Worm (Caenorhabditis elegans) whole organism, L2 larva: ENCODE measurements around the gene sfxn-1.4.

ENCODE experiments used
- F13H6.1 ChIP-seq: sonication (generic microtip); optimal IDR thresholded peaks from 2 replicates; lab custom pipeline; 2016; ENCODE audit warnings: missing genetic modification characterization, missing compliant biosample characterization
- ZK546.5 ChIP-seq: sonication (generic microtip); optimal IDR thresholded peaks from 2 replicates; lab custom pipeline; 2017; ENCODE audit warnings: missing biosample characterization, missing genetic modification characterization
- alr-1 ChIP-seq: fragments of 150-350 bp; optimal IDR thresholded peaks from 2 replicates; lab custom pipeline; 2014; ENCODE audit warnings: missing biosample characterization, missing genetic modification characterization
- ama-1 ChIP-seq: fragments of 150-350 bp; optimal IDR thresholded peaks from 2 replicates; lab custom pipeline; 2018; ENCODE audit warnings: inconsistent platforms
- blmp-1 ChIP-seq: sonication (generic microtip); optimal IDR thresholded peaks from 2 replicates; lab custom pipeline; 2017; ENCODE audit warnings: missing genetic modification characterization, mild to moderate bottlenecking, missing compliant biosample characterization, antibody characterized with exemption, moderate library complexity; ENCODE audit not compliant: insufficient read depth
- ceh-16 ChIP-seq: fragments of 150-350 bp; optimal IDR thresholded peaks from 2 replicates; lab custom pipeline; 2014; ENCODE audit warnings: missing biosample characterization, missing genetic modification characterization
- crh-2 ChIP-seq: sonication (generic microtip); optimal IDR thresholded peaks from 2 replicates; lab custom pipeline; 2017; ENCODE audit warnings: missing biosample characterization, missing genetic modification characterization
- egl-27 ChIP-seq: sonication (generic microtip); optimal IDR thresholded peaks from 3 replicates; lab custom pipeline; 2017; ENCODE audit warnings: missing biosample characterization, missing genetic modification reagents, missing genetic modification characterization
- elt-1 ChIP-seq: fragments of 150-350 bp; optimal IDR thresholded peaks from 2 replicates; lab custom pipeline; 2014; ENCODE audit warnings: missing biosample characterization, missing genetic modification characterization
- fos-1 ChIP-seq: fragments of 150-350 bp; optimal IDR thresholded peaks from 2 replicates; lab custom pipeline; 2014; ENCODE audit warnings: missing biosample characterization, missing genetic modification characterization
- gmeb-1 ChIP-seq: fragments of 150-350 bp; optimal IDR thresholded peaks from 2 replicates; lab custom pipeline; 2014; ENCODE audit warnings: missing biosample characterization, missing genetic modification characterization
- lin-11 ChIP-seq: fragments of 150-350 bp; sonication (generic microtip); optimal IDR thresholded peaks from 2 replicates; lab custom pipeline; 2014; ENCODE audit warnings: missing biosample characterization, missing genetic modification characterization, inconsistent platforms, mixed read lengths
- lin-13 ChIP-seq: fragments of 150-350 bp; optimal IDR thresholded peaks from 2 replicates; lab custom pipeline; 2014; ENCODE audit warnings: missing biosample characterization, missing genetic modification reagents, missing genetic modification characterization
- lin-39 ChIP-seq: fragments of 150-350 bp; optimal IDR thresholded peaks from 2 replicates; lab custom pipeline; 2014; ENCODE audit warnings: missing biosample characterization, missing genetic modification reagents, missing genetic modification characterization
- lsy-2 ChIP-seq, 2 experiments: fragments of 150-350 bp in 1 of 2; sonication (generic microtip) in 1 of 2; optimal IDR thresholded peaks; 2 replicates each; lab custom pipeline; 2014 to 2017; ENCODE audit warnings: missing biosample characterization in 2 of 2, missing genetic modification characterization in 2 of 2
- mab-5 ChIP-seq: fragments of 150-350 bp; optimal IDR thresholded peaks from 2 replicates; lab custom pipeline; 2014; ENCODE audit warnings: missing biosample characterization, missing genetic modification characterization
- mbf-1 ChIP-seq: sonication (generic microtip); optimal IDR thresholded peaks from 2 replicates; lab custom pipeline; 2017; ENCODE audit warnings: missing biosample characterization, missing genetic modification characterization
- mdl-1 ChIP-seq, 2 experiments: fragments of 150-350 bp in 1 of 2; sonication (generic microtip) in 1 of 2; optimal IDR thresholded peaks; 2 replicates each; lab custom pipeline; 2017; ENCODE audit warnings: missing biosample characterization in 2 of 2, missing genetic modification characterization in 2 of 2
- nhr-10 ChIP-seq: sonication (generic microtip); optimal IDR thresholded peaks from 2 replicates; lab custom pipeline; 2017; ENCODE audit warnings: missing biosample characterization, missing genetic modification characterization
- nhr-11 ChIP-seq: fragments of 150-350 bp; optimal IDR thresholded peaks from 2 replicates; lab custom pipeline; 2014; ENCODE audit warnings: missing biosample characterization, missing genetic modification characterization
- nhr-129 ChIP-seq: fragments of 150-350 bp; optimal IDR thresholded peaks from 2 replicates; lab custom pipeline; 2014; ENCODE audit warnings: missing biosample characterization, missing genetic modification characterization
- nhr-21 ChIP-seq: fragments of 150-350 bp; optimal IDR thresholded peaks from 2 replicates; lab custom pipeline; 2014; ENCODE audit warnings: missing biosample characterization, missing genetic modification characterization
- nhr-23 ChIP-seq: fragments of 150-350 bp; optimal IDR thresholded peaks from 2 replicates; lab custom pipeline; 2014; ENCODE audit warnings: missing biosample characterization, missing genetic modification reagents, missing genetic modification characterization
- nhr-237 ChIP-seq: fragments of 150-350 bp; optimal IDR thresholded peaks from 2 replicates; lab custom pipeline; 2014; ENCODE audit warnings: missing biosample characterization, missing genetic modification characterization
- nhr-25 ChIP-seq: fragments of 150-350 bp; sonication (generic microtip); optimal IDR thresholded peaks from 3 replicates; lab custom pipeline; 2014; ENCODE audit warnings: missing biosample characterization, missing genetic modification characterization
- nhr-6 ChIP-seq: fragments of 150-350 bp; optimal IDR thresholded peaks from 2 replicates; lab custom pipeline; 2014; ENCODE audit warnings: missing biosample characterization, missing genetic modification characterization
- nhr-77 ChIP-seq: fragments of 150-350 bp; optimal IDR thresholded peaks from 2 replicates; lab custom pipeline; 2014; ENCODE audit warnings: missing biosample characterization, missing genetic modification characterization
- sem-4 ChIP-seq: fragments of 150-350 bp; optimal IDR thresholded peaks from 2 replicates; lab custom pipeline; 2014; ENCODE audit warnings: missing biosample characterization, missing genetic modification reagents, missing genetic modification characterization
- skn-1 ChIP-seq: sonication (generic microtip); optimal IDR thresholded peaks from 2 replicates; lab custom pipeline; 2017; ENCODE audit warnings: missing biosample characterization, missing genetic modification characterization
- sma-3 ChIP-seq: sonication (generic microtip); optimal IDR thresholded peaks from 2 replicates; lab custom pipeline; 2016; ENCODE audit warnings: missing genetic modification reagents, missing genetic modification characterization, missing compliant biosample characterization
- sma-9 ChIP-seq, 2 experiments: fragments of 150-350 bp in 1 of 2; sonication (generic microtip) in 1 of 2; optimal IDR thresholded peaks; 2 replicates each; lab custom pipeline; 2014 to 2016; ENCODE audit warnings: missing genetic modification characterization in 2 of 2, mild to moderate bottlenecking in 1 of 2, missing biosample characterization in 1 of 2, missing compliant biosample characterization in 1 of 2, missing genetic modification reagents in 1 of 2, moderate library complexity in 1 of 2
- unc-55 ChIP-seq: fragments of 150-350 bp; sonication (generic microtip); optimal IDR thresholded peaks from 3 replicates; lab custom pipeline; 2014; ENCODE audit warnings: missing biosample characterization, missing genetic modification reagents, missing genetic modification characterization
- unc-62 ChIP-seq: fragments of 150-350 bp; optimal IDR thresholded peaks from 2 replicates; lab custom pipeline; 2014; ENCODE audit warnings: missing biosample characterization, missing genetic modification reagents, missing genetic modification characterization
- zag-1 ChIP-seq: fragments of 150-350 bp; optimal IDR thresholded peaks from 2 replicates; lab custom pipeline; 2014; ENCODE audit warnings: missing biosample characterization, missing genetic modification characterization
- ztf-1 ChIP-seq: fragments of 200-800 bp; sonication (Bioruptor generic); conservative IDR thresholded peaks from 2 replicates; pipeline ENCODE4 v1.3.6; 2022; ENCODE audit warnings: missing genetic modification characterization, missing compliant biosample characterization
- ztf-4 ChIP-seq: fragments of 150-350 bp; optimal IDR thresholded peaks from 2 replicates; lab custom pipeline; 2014; ENCODE audit warnings: missing biosample characterization, missing genetic modification characterization

The sfxn-1.4 gene

DNA sequence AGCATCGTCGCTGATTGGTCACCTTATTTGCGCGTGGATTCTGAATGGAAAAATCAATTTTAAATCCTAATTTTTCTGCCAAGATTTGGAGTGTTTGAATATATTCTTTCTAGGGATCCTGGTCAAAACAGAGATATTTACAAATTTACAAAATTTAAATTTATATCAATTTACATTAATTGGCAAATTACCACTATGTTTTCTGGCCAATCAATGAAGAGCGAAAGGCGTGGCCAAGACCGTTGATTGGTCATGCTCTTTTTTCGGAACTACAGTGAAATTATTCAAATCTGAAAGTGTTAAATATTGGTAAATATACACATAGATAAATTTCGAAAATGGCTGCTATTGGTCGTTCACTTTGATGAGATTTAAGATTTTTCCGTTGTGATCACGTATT, 38.3 kb downstream of the sfxn-1.4 start:
- TF ChIP-seq fos-1 (tag; lab: Kevin White, UChicago) (no peak), zag-1 (tag; lab: Kevin White, UChicago) (no peak), alr-1 (no peak), mbf-1 (tag; lab: Kevin White, UChicago) (no peak), gmeb-1 (tag; lab: Kevin White, UChicago) (no peak), nhr-11 (tag; lab: Kevin White, UChicago) (no peak), lin-11 (tag; lab: Kevin White, UChicago) (no peak), mab-5 (tag; lab: Kevin White, UChicago) (no peak), nhr-10 (no peak), unc-62 (GFP tag; lab: Kevin White, UChicago) (no peak), ZK546.5 (tag; lab: Kevin White, UChicago) (no peak), unc-55 (GFP tag; lab: Kevin White, UChicago) (no peak), nhr-21 (no peak), skn-1 (tag; lab: Kevin White, UChicago) (no peak)

DNA sequence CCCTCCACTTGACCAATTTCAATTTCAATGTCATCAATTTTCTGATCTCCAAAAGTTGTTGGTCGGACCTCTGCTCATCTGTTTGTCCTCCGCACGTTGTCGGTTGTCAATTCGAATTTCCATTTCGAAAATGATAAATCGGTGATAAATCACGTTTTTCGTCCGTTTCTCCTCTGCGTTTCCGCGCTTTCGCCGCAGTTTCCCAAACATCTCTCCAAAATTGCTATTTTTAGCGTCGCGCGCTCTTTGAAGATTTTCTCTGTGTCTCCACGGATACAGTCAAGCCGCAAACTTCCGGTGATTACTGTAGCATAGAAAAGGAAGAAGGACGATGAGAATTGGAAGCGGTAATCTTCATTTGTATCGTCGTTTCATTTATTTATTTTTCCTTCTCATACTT, 39.0 kb downstream of the sfxn-1.4 start:
- TF ChIP-seq blmp-1 (tag; lab: Kevin White, UChicago) (peak; percentile 38), nhr-21 (peak; percentile 71), elt-1 (tag; lab: Kevin White, UChicago) (no peak), mdl-1 (tag; optimal IDR thresholded peaks at IDR 0.05; lab: Kevin White, UChicago) (peak in 1 of 2 experiments; percentile 39), nhr-77 (tag; lab: Kevin White, UChicago) (no peak), nhr-25 (tag; lab: Kevin White, UChicago) (peak; percentile 69), ama-1 (lab: Kevin White, UChicago) (peak; percentile 33), sma-3 (peak; percentile 86), lsy-2 (tag; optimal IDR thresholded peaks at IDR 0.05; lab: Kevin White, UChicago) (peak in 1 of 2 experiments; percentile 51), egl-27 (tag; lab: Kevin White, UChicago) (peak; percentile 39), ZK546.5 (tag; lab: Kevin White, UChicago) (no peak), sma-9 (GFP tag; optimal IDR thresholded peaks at IDR 0.05; lab: Kevin White, UChicago) (peak; percentile 75), sma-9 (tag; optimal IDR thresholded peaks at IDR 0.05; lab: Kevin White, UChicago) (no peak), gmeb-1 (tag; lab: Kevin White, UChicago) (peak; percentile 42)

DNA sequence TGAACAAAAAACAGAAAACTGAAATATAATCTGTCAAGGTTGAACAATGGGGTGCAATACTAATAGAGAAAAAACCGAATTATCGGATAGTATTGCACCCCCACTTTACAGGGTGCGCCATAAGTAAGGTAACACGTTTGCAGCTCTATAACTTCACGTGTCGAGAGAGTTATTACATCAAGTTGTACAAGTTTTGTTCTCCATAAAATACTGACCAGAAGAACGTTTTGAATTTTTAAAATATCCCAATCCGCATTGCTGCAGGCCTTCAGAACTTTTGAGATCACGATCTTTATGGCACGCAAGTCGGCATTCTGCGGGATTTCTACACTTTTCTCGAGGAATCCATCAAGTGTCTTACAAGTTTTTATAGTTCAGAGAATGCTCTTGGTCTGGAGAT, 43.2 kb downstream of the sfxn-1.4 start:
- TF ChIP-seq nhr-23 (tag; lab: Kevin White, UChicago), result no peak

DNA sequence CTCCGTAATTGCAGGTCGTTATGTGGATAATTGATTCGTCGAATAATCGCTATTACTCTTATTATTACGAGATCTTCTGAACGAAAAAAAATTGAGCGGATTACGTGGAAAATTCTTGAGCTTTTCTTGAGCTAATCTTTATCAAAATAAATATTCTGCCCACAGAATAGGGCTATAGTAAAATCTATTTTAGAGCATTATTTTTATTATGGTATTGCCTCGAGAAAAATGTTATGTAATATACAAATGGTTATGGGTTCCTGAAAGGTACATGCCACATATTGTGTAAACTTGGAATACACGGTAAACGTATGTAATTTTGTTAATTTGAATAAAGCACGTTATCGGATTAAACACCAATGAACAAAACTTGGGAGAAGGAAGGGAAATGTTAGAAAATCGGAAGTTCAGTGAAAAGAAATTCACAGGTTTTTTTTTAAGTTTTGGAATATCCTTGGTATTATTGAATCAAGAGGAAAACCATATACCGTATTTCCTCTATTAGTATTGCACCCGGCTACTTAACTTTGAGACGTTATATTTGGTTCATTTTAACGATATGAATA, 43.8 kb downstream of the sfxn-1.4 start:
- TF ChIP-seq ztf-4 (tag; lab: Kevin White, UChicago) (peak; percentile 36), alr-1 (no peak), F13H6.1 (tag; lab: Kevin White, UChicago) (peak; percentile 27), nhr-10 (no peak), nhr-129 (tag; lab: Kevin White, UChicago) (no peak), sem-4 (peak; percentile 37), sma-9 (GFP tag; optimal IDR thresholded peaks at IDR 0.05; lab: Kevin White, UChicago) (peak; percentile 62), sma-9 (tag; optimal IDR thresholded peaks at IDR 0.05; lab: Kevin White, UChicago) (no peak), lin-39 (tag; lab: Kevin White, UChicago) (no peak), ztf-1 (0 out of 2 replicates have a peak, but pooled peaks have one; percentile 5), crh-2 (peak; percentile 13), nhr-6 (tag; lab: Kevin White, UChicago) (peak; percentile 36), lin-13 (peak; percentile 22), gmeb-1 (tag; lab: Kevin White, UChicago) (no peak), nhr-25 (tag; lab: Kevin White, UChicago) (peak; percentile 43), blmp-1 (tag; lab: Kevin White, UChicago) (no peak), ceh-16 (tag; lab: Kevin White, UChicago) (no peak), nhr-237 (tag; lab: Kevin White, UChicago) (no peak), nhr-21 (peak; percentile 38), nhr-77 (tag; lab: Kevin White, UChicago) (no peak), mdl-1 (tag; optimal IDR thresholded peaks at IDR 0.05; lab: Kevin White, UChicago) (peak in 1 of 2 experiments; percentile 42), ama-1 (lab: Kevin White, UChicago) (peak; percentile 42), mab-5 (tag; lab: Kevin White, UChicago) (no peak), lsy-2 (tag; optimal IDR thresholded peaks at IDR 0.05; lab: Kevin White, UChicago) (peak in 1 of 2 experiments; percentile 65)
